Fruit fly (Drosophila melanogaster): ENCODE results near the gene brat.

DNA sequence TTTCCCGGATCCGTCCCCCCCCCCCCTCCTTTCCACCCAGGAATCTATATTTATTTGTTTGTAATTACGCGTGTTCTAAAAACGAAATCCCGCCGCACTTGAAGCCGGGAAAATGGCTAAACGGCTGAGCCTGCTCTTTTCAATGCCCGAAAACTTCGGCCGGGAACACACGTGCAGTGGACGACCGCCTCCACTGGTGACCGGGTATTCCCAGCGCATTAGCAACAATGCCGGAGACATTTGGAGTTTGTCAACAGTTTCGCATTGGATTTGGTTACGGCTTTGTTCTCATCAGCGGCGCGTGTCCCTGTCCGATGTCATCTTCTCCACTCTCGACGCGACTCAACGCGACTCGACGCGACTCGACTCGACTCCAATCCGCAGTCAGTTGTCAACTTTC lies 29.2 kb upstream of the brat start:
- TF ChIP-seq insv (optimal IDR thresholded peaks at IDR 0.05) = no peak
- TF ChIP-seq Sin3A (optimal IDR thresholded peaks at IDR 0.05) = no peak

Measured in Kc167 (cell line).